Worm (Caenorhabditis elegans) whole organism, L2 larva: Measurements from ENCODE around the gene str-55.

Source experiments
- C34F6.9 ChIP-seq: fragments of 150-350 bp; optimal IDR thresholded peaks from 2 replicates; lab custom pipeline; 2014; ENCODE audit warnings: missing biosample characterization, missing genetic modification characterization
- ZK546.5 ChIP-seq: sonication (generic microtip); optimal IDR thresholded peaks from 2 replicates; lab custom pipeline; 2017; ENCODE audit warnings: missing biosample characterization, missing genetic modification characterization
- aly-2 ChIP-seq: fragments of 150-350 bp; optimal IDR thresholded peaks from 2 replicates; lab custom pipeline; 2014; ENCODE audit warnings: missing biosample characterization, missing genetic modification characterization
- ama-1 ChIP-seq: fragments of 150-350 bp; optimal IDR thresholded peaks from 2 replicates; lab custom pipeline; 2018; ENCODE audit warnings: inconsistent platforms
- blmp-1 ChIP-seq: sonication (generic microtip); optimal IDR thresholded peaks from 2 replicates; lab custom pipeline; 2017; ENCODE audit warnings: missing genetic modification characterization, mild to moderate bottlenecking, missing compliant biosample characterization, antibody characterized with exemption, moderate library complexity; ENCODE audit not compliant: insufficient read depth
- ceh-16 ChIP-seq: fragments of 150-350 bp; optimal IDR thresholded peaks from 2 replicates; lab custom pipeline; 2014; ENCODE audit warnings: missing biosample characterization, missing genetic modification characterization
- crh-2 ChIP-seq: sonication (generic microtip); optimal IDR thresholded peaks from 2 replicates; lab custom pipeline; 2017; ENCODE audit warnings: missing biosample characterization, missing genetic modification characterization
- egl-27 ChIP-seq: sonication (generic microtip); optimal IDR thresholded peaks from 3 replicates; lab custom pipeline; 2017; ENCODE audit warnings: missing biosample characterization, missing genetic modification reagents, missing genetic modification characterization
- elt-1 ChIP-seq: fragments of 150-350 bp; optimal IDR thresholded peaks from 2 replicates; lab custom pipeline; 2014; ENCODE audit warnings: missing biosample characterization, missing genetic modification characterization
- elt-3 ChIP-seq: sonication (generic microtip); optimal IDR thresholded peaks from 2 replicates; lab custom pipeline; 2017; ENCODE audit warnings: missing biosample characterization, missing genetic modification characterization
- fos-1 ChIP-seq: fragments of 150-350 bp; optimal IDR thresholded peaks from 2 replicates; lab custom pipeline; 2014; ENCODE audit warnings: missing biosample characterization, missing genetic modification characterization
- gmeb-1 ChIP-seq: fragments of 150-350 bp; optimal IDR thresholded peaks from 2 replicates; lab custom pipeline; 2014; ENCODE audit warnings: missing biosample characterization, missing genetic modification characterization
- lin-11 ChIP-seq: fragments of 150-350 bp; sonication (generic microtip); optimal IDR thresholded peaks from 2 replicates; lab custom pipeline; 2014; ENCODE audit warnings: missing biosample characterization, missing genetic modification characterization, inconsistent platforms, mixed read lengths
- lin-13 ChIP-seq: fragments of 150-350 bp; optimal IDR thresholded peaks from 2 replicates; lab custom pipeline; 2014; ENCODE audit warnings: missing biosample characterization, missing genetic modification reagents, missing genetic modification characterization
- lsy-2 ChIP-seq, 2 experiments: fragments of 150-350 bp in 1 of 2; sonication (generic microtip) in 1 of 2; optimal IDR thresholded peaks; 2 replicates each; lab custom pipeline; 2014 to 2017; ENCODE audit warnings: missing biosample characterization in 2 of 2, missing genetic modification characterization in 2 of 2
- mab-5 ChIP-seq: fragments of 150-350 bp; optimal IDR thresholded peaks from 2 replicates; lab custom pipeline; 2014; ENCODE audit warnings: missing biosample characterization, missing genetic modification characterization
- mbf-1 ChIP-seq: sonication (generic microtip); optimal IDR thresholded peaks from 2 replicates; lab custom pipeline; 2017; ENCODE audit warnings: missing biosample characterization, missing genetic modification characterization
- mdl-1 ChIP-seq, 2 experiments: fragments of 150-350 bp in 1 of 2; sonication (generic microtip) in 1 of 2; optimal IDR thresholded peaks; 2 replicates each; lab custom pipeline; 2017; ENCODE audit warnings: missing biosample characterization in 2 of 2, missing genetic modification characterization in 2 of 2
- nhr-10 ChIP-seq: sonication (generic microtip); optimal IDR thresholded peaks from 2 replicates; lab custom pipeline; 2017; ENCODE audit warnings: missing biosample characterization, missing genetic modification characterization
- nhr-11 ChIP-seq: fragments of 150-350 bp; optimal IDR thresholded peaks from 2 replicates; lab custom pipeline; 2014; ENCODE audit warnings: missing biosample characterization, missing genetic modification characterization
- nhr-12 ChIP-seq: fragments of 150-350 bp; optimal IDR thresholded peaks from 2 replicates; lab custom pipeline; 2014; ENCODE audit warnings: missing biosample characterization, missing genetic modification characterization
- nhr-21 ChIP-seq: fragments of 150-350 bp; optimal IDR thresholded peaks from 2 replicates; lab custom pipeline; 2014; ENCODE audit warnings: missing biosample characterization, missing genetic modification characterization
- nhr-23 ChIP-seq: fragments of 150-350 bp; optimal IDR thresholded peaks from 2 replicates; lab custom pipeline; 2014; ENCODE audit warnings: missing biosample characterization, missing genetic modification reagents, missing genetic modification characterization
- nhr-237 ChIP-seq: fragments of 150-350 bp; optimal IDR thresholded peaks from 2 replicates; lab custom pipeline; 2014; ENCODE audit warnings: missing biosample characterization, missing genetic modification characterization
- sem-4 ChIP-seq: fragments of 150-350 bp; optimal IDR thresholded peaks from 2 replicates; lab custom pipeline; 2014; ENCODE audit warnings: missing biosample characterization, missing genetic modification reagents, missing genetic modification characterization
- skn-1 ChIP-seq: sonication (generic microtip); optimal IDR thresholded peaks from 2 replicates; lab custom pipeline; 2017; ENCODE audit warnings: missing biosample characterization, missing genetic modification characterization
- sma-3 ChIP-seq: sonication (generic microtip); optimal IDR thresholded peaks from 2 replicates; lab custom pipeline; 2016; ENCODE audit warnings: missing genetic modification reagents, missing genetic modification characterization, missing compliant biosample characterization
- sma-9 ChIP-seq, 2 experiments: fragments of 150-350 bp in 1 of 2; sonication (generic microtip) in 1 of 2; optimal IDR thresholded peaks; 2 replicates each; lab custom pipeline; 2014 to 2016; ENCODE audit warnings: missing genetic modification characterization in 2 of 2, mild to moderate bottlenecking in 1 of 2, missing biosample characterization in 1 of 2, missing compliant biosample characterization in 1 of 2, missing genetic modification reagents in 1 of 2, moderate library complexity in 1 of 2
- snpc-4 ChIP-seq: fragments of 150-350 bp; optimal IDR thresholded peaks from 2 replicates; lab custom pipeline; 2014; ENCODE audit warnings: missing biosample characterization, missing genetic modification characterization
- unc-39 ChIP-seq: fragments of 150-350 bp; optimal IDR thresholded peaks from 2 replicates; lab custom pipeline; 2014; ENCODE audit warnings: missing biosample characterization, missing genetic modification characterization
- unc-55 ChIP-seq: fragments of 150-350 bp; sonication (generic microtip); optimal IDR thresholded peaks from 3 replicates; lab custom pipeline; 2014; ENCODE audit warnings: missing biosample characterization, missing genetic modification reagents, missing genetic modification characterization
- unc-62 ChIP-seq: fragments of 150-350 bp; optimal IDR thresholded peaks from 2 replicates; lab custom pipeline; 2014; ENCODE audit warnings: missing biosample characterization, missing genetic modification reagents, missing genetic modification characterization
- zag-1 ChIP-seq: fragments of 150-350 bp; optimal IDR thresholded peaks from 2 replicates; lab custom pipeline; 2014; ENCODE audit warnings: missing biosample characterization, missing genetic modification characterization
- ztf-1 ChIP-seq: fragments of 200-800 bp; sonication (Bioruptor generic); conservative IDR thresholded peaks from 2 replicates; pipeline ENCODE4 v1.3.6; 2022; ENCODE audit warnings: missing genetic modification characterization, missing compliant biosample characterization
- ztf-11 ChIP-seq: sonication (generic microtip); optimal IDR thresholded peaks from 2 replicates; lab custom pipeline; 2017; ENCODE audit warnings: missing biosample characterization, missing genetic modification characterization

The str-55 gene

ce11 chrV:16429940-16430339 is 13.0 kb upstream of the str-55 start, which contains the start of gene str-73:
TSS of gene str-73 (plus strand) at chrV:16430240.
- TF ChIP-seq mab-5 (tag; lab: Kevin White, UChicago) (no peak), lin-11 (tag; lab: Kevin White, UChicago) (no peak), sma-9 (GFP tag; optimal IDR thresholded peaks at IDR 0.05; lab: Kevin White, UChicago) (no peak), sma-9 (tag; optimal IDR thresholded peaks at IDR 0.05; lab: Kevin White, UChicago) (no peak), ama-1 (lab: Kevin White, UChicago) (no peak), ZK546.5 (tag; lab: Kevin White, UChicago) (no peak), unc-62 (GFP tag; lab: Kevin White, UChicago) (no peak)

ce11 chrV:16429503-16429902 is 12.6 kb upstream of the str-55 start, which contains the start of gene F26D2.10:
TSS of gene F26D2.10 (minus strand) at chrV:16429603.
- TF ChIP-seq egl-27 (tag; lab: Kevin White, UChicago) (no peak), zag-1 (tag; lab: Kevin White, UChicago) (no peak), aly-2 (no peak), mbf-1 (no peak), unc-39 (tag; lab: Kevin White, UChicago) (no peak), nhr-10 (tag; lab: Kevin White, UChicago) (no peak), gmeb-1 (tag; lab: Kevin White, UChicago) (no peak), nhr-21 (tag; lab: Kevin White, UChicago) (no peak), blmp-1 (tag; lab: Kevin White, UChicago) (no peak), mdl-1 (tag; optimal IDR thresholded peaks at IDR 0.05; lab: Kevin White, UChicago) (no peak), ztf-11 (tag; lab: Kevin White, UChicago) (no peak)

ce11 chrV:16424428-16424827 is 7.5 kb upstream of the str-55 start, which contains the start of gene srw-29:
TSS of gene srw-29 (minus strand) at chrV:16424528.
- TF ChIP-seq fos-1 (no peak), mdl-1 (tag; optimal IDR thresholded peaks at IDR 0.05; lab: Kevin White, UChicago) (no peak), sma-9 (GFP tag; optimal IDR thresholded peaks at IDR 0.05; lab: Kevin White, UChicago) (no peak), sma-9 (tag; optimal IDR thresholded peaks at IDR 0.05; lab: Kevin White, UChicago) (no peak), unc-55 (GFP tag; lab: Kevin White, UChicago) (no peak), skn-1 (tag; lab: Kevin White, UChicago) (no peak), ama-1 (lab: Kevin White, UChicago) (no peak), elt-1 (tag; lab: Kevin White, UChicago) (no peak), unc-62 (GFP tag; lab: Kevin White, UChicago) (no peak), nhr-11 (tag; lab: Kevin White, UChicago) (no peak), nhr-23 (no peak), nhr-237 (no peak), lsy-2 (tag; optimal IDR thresholded peaks at IDR 0.05; lab: Kevin White, UChicago) (no peak), mab-5 (tag; lab: Kevin White, UChicago) (no peak), elt-3 (tag; lab: Kevin White, UChicago) (no peak), snpc-4 (tag; lab: Kevin White, UChicago) (no peak)

- TF ChIP-seq sma-3 (GFP tag; lab: Kevin White, UChicago), result no peak
- TF ChIP-seq ceh-16 (tag; lab: Kevin White, UChicago), result no peak
- TF ChIP-seq sem-4 (tag; lab: Kevin White, UChicago), result no peak
- TF ChIP-seq lin-13, result no peak
- no peak for TF ChIP-seq elt-3 (tag; lab: Kevin White, UChicago)
- no peak for TF ChIP-seq ztf-1 (GFP tag; lab: Robert Waterston, UW)
- no peak for TF ChIP-seq blmp-1 (tag; lab: Kevin White, UChicago)
- no peak for TF ChIP-seq fos-1
- no peak for TF ChIP-seq C34F6.9 (tag; lab: Kevin White, UChicago)
- TF ChIP-seq nhr-12, result no peak
- TF ChIP-seq ZK546.5 (tag; lab: Kevin White, UChicago), result no peak
- TF ChIP-seq ztf-11 (tag; lab: Kevin White, UChicago), result no peak
- no peak for TF ChIP-seq gmeb-1 (tag; lab: Kevin White, UChicago)
- no peak for TF ChIP-seq lin-11 (tag; lab: Kevin White, UChicago)
- no peak for TF ChIP-seq aly-2
- TF ChIP-seq nhr-10 (tag; lab: Kevin White, UChicago), result no peak
- no peak for TF ChIP-seq crh-2 (tag; lab: Kevin White, UChicago)
- no peak for TF ChIP-seq zag-1 (tag; lab: Kevin White, UChicago)
- TF ChIP-seq elt-1 (tag; lab: Kevin White, UChicago), result no peak
Observed at ce11 chrV:16420696-16421095, 3.8 kb upstream of the str-55 start, which contains the start of gene srw-48. TSS of gene srw-48 (plus strand) at chrV:16420996.
